Fruit fly (Drosophila melanogaster) Kc167 (cell line): Measurements from ENCODE around the gene CG31715.

ENCODE experiments used
- h ChIP-seq: fragments of >200 bp; optimal IDR thresholded peaks from 3 replicates; lab custom pipeline; 2018; ENCODE audit warnings: missing external identifiers
- psq ChIP-seq: fragments of >200 bp; optimal IDR thresholded peaks from 2 replicates; lab custom pipeline; 2017; ENCODE audit warnings: missing external identifiers
- ttk ChIP-seq: sonication (Bioruptor generic); optimal IDR thresholded peaks from 2 replicates; lab custom pipeline; 2017; ENCODE audit warnings: missing external identifiers

- TF ChIP-seq psq (lab: Kevin White, UChicago) (no peak), ttk (lab: Kevin White, UChicago) (no peak), h (lab: Kevin White, UChicago) (no peak)
These were observed 37.2 kb downstream of the CG31715 start for dm6 chr2L:10378631-10379030.
